Worm (Caenorhabditis elegans): ENCODE data around the gene sri-65.

- TF ChIP-seq nhr-43 (tag; optimal IDR thresholded peaks at IDR 0.05; ENCODE audit: poor library complexity, severe bottlenecking): no peak
- TF ChIP-seq nhr-77 (tag; optimal IDR thresholded peaks at IDR 0.05): no peak
- peak; percentile 86 for TF ChIP-seq pqm-1 (tag; optimal IDR thresholded peaks at IDR 0.05)
- TF ChIP-seq unc-39 (tag; optimal IDR thresholded peaks at IDR 0.05): no peak
- no peak for TF ChIP-seq elt-3 (tag; optimal IDR thresholded peaks at IDR 0.05)
- TF ChIP-seq pha-4 (tag; optimal IDR thresholded peaks at IDR 0.05): peak; percentile 46
- no peak for TF ChIP-seq nhr-237 (tag; optimal IDR thresholded peaks at IDR 0.05)
These were observed 7.0 kb upstream of the sri-65 start, which contains the start of gene F13A7.11 for ce11 chrV:16395131-16395530.

All from whole organism, L3 larva.